Worm (Caenorhabditis elegans): ENCODE data around the gene T02E9.5.

Gene T02E9.5

DNA sequence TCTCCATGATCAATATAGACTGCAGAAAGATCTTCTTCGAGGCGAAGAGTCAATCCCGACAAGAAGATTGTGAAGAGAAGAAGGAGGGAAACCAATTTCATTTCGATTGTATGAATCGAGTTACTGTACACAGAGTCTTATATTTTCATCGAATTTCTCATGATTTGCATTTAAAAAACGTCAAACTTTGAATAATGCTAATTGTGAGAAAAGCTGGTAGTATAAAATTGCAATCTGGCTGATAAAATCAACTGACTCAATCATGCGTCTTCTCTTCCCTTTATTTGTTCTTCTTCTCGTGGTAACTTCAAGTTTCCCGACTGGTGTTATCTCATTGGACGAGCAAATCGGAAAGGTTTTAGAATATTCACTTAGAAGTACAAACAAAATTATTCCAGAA is 48.4 kb downstream of the T02E9.5 start, which contains the start of the genes K03B8.11 and K03B8.14:
Gene K03B8.11 (minus strand): TSS at position 101 of the 400 bp plus-strand sequence.
Gene K03B8.14 (plus strand): TSS at position 110 of the 400 bp plus-strand sequence.
- TF ChIP-seq hlh-13 (GFP tag; optimal IDR thresholded peaks at IDR 0.05) (no peak), rnt-1 (tag; optimal IDR thresholded peaks at IDR 0.05) (no peak), K09A11.1 (tag; optimal IDR thresholded peaks at IDR 0.05; ENCODE audit: insufficient read depth) (no peak), mec-3 (tag; optimal IDR thresholded peaks at IDR 0.05; ENCODE audit: borderline replicate concordance) (no peak), gmeb-2 (tag; optimal IDR thresholded peaks at IDR 0.05) (no peak), syd-9 (tag; optimal IDR thresholded peaks at IDR 0.05) (no peak), T23F11.4 (GFP tag; optimal IDR thresholded peaks at IDR 0.05) (no peak), ama-1 (optimal IDR thresholded peaks at IDR 0.05) (no peak), hlh-8 (tag; optimal IDR thresholded peaks at IDR 0.05) (no peak), odd-2 (tag; optimal IDR thresholded peaks at IDR 0.05) (no peak), pha-2 (tag; optimal IDR thresholded peaks at IDR 0.05) (no peak), pag-3 (tag; optimal IDR thresholded peaks at IDR 0.05; ENCODE audit: borderline replicate concordance) (no peak), ahr-1 (tag; optimal IDR thresholded peaks at IDR 0.05) (no peak)

DNA sequence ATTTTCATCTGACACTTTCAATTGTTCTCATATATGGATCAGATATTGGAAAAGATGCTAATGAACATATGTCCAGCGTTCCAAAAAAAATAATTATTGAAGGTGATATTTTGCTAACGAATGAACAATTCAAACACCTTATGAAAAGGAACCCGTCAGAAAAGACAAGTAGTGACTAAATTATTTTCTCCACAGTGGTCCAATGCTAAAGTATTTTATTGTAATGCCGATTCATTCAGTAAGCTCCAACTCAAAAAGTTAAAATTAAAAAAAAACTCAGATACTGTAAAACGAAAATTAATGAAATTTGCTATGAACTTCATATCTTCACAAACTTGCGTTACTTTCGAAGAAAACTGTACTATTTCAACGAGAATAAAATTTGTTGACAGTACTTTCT is 50.0 kb downstream of the T02E9.5 start, which contains the start of gene nas-16:
Gene nas-16 (plus strand): TSS at position 301 of the 400 bp plus-strand sequence.
- TF ChIP-seq ets-4 (tag; optimal IDR thresholded peaks at IDR 0.05) (no peak), lim-6 (tag; optimal IDR thresholded peaks at IDR 0.05) (no peak), elt-2 (tag; optimal IDR thresholded peaks at IDR 0.05) (no peak), hlh-15 (tag; optimal IDR thresholded peaks at IDR 0.05) (no peak), dmd-4 (tag; optimal IDR thresholded peaks at IDR 0.05; ENCODE audit: borderline replicate concordance) (no peak), tbx-7 (tag; optimal IDR thresholded peaks at IDR 0.05) (no peak), pax-1 (tag; optimal IDR thresholded peaks at IDR 0.05) (no peak), sox-4 (tag; optimal IDR thresholded peaks at IDR 0.05) (no peak), ceh-19 (GFP tag; optimal IDR thresholded peaks at IDR 0.05) (no peak), unc-42 (tag; optimal IDR thresholded peaks at IDR 0.05) (no peak), unc-86 (tag; optimal IDR thresholded peaks at IDR 0.05) (no peak), C38D4.7 (GFP tag; optimal IDR thresholded peaks at IDR 0.05) (no peak), hlh-6 (tag; optimal IDR thresholded peaks at IDR 0.05) (no peak), tbx-2 (tag; optimal IDR thresholded peaks at IDR 0.05) (no peak), fkh-6 (tag; optimal IDR thresholded peaks at IDR 0.05) (no peak), ceh-6 (GFP tag; optimal IDR thresholded peaks at IDR 0.05) (no peak)

Measured in whole organism, late embryonic.